Fruit fly (Drosophila melanogaster) whole organism, wandering third instar larva: ENCODE data around the gene gig.

ENCODE experiments used
- CG32264 ChIP-seq: fragments of 200-800 bp; sonication (Bioruptor generic); optimal IDR thresholded peaks from 2 replicates; lab custom pipeline; 2016; ENCODE audit warnings: missing biosample characterization, missing genetic modification characterization
- CrebA ChIP-seq: fragments of 200-800 bp; sonication (Bioruptor generic); optimal IDR thresholded peaks from 2 replicates; lab custom pipeline; 2016; ENCODE audit warnings: missing biosample characterization, mild to moderate bottlenecking, missing genetic modification characterization, borderline replicate concordance
- Hnf4 ChIP-seq: fragments of 200-800 bp; sonication (Bioruptor generic); optimal IDR thresholded peaks from 2 replicates; lab custom pipeline; 2016; ENCODE audit warnings: missing biosample characterization, mild to moderate bottlenecking, missing genetic modification characterization
- Jra ChIP-seq: sonication (Bioruptor generic); optimal IDR thresholded peaks from 2 replicates; lab custom pipeline; 2016; ENCODE audit warnings: missing biosample characterization, missing genetic modification characterization
- Myc ChIP-seq: fragments of >200 bp; optimal IDR thresholded peaks from 2 replicates; lab custom pipeline; 2017
- OdsH ChIP-seq: fragments of 200-800 bp; sonication (Bioruptor generic); optimal IDR thresholded peaks from 2 replicates; lab custom pipeline; 2016; ENCODE audit warnings: missing biosample characterization, mild to moderate bottlenecking, missing genetic modification characterization
- br ChIP-seq: fragments of 200-800 bp; sonication (Bioruptor generic); optimal IDR thresholded peaks from 2 replicates; lab custom pipeline; 2016; ENCODE audit warnings: missing biosample characterization, missing genetic modification characterization
- dmrt93B ChIP-seq: fragments of 200-800 bp; sonication (Bioruptor generic); optimal IDR thresholded peaks from 2 replicates; lab custom pipeline; 2018; ENCODE audit warnings: missing biosample characterization, mild to moderate bottlenecking, missing genetic modification characterization
- rgr ChIP-seq: fragments of 200-800 bp; sonication (Bioruptor generic); optimal IDR thresholded peaks from 3 replicates; lab custom pipeline; 2016; ENCODE audit warnings: missing biosample characterization, mild to moderate bottlenecking, missing genetic modification characterization
- sv ChIP-seq: fragments of 200-800 bp; sonication (Bioruptor generic); optimal IDR thresholded peaks from 3 replicates; lab custom pipeline; 2016; ENCODE audit warnings: missing biosample characterization, missing genetic modification characterization
- tai ChIP-seq: sonication (Bioruptor generic); optimal IDR thresholded peaks from 2 replicates; lab custom pipeline; 2016; ENCODE audit warnings: missing biosample characterization, missing genetic modification characterization
- usp ChIP-seq: fragments of >200 bp; optimal IDR thresholded peaks from 2 replicates; lab custom pipeline; 2017; ENCODE audit warnings: missing biosample characterization, missing genetic modification characterization

DNA sequence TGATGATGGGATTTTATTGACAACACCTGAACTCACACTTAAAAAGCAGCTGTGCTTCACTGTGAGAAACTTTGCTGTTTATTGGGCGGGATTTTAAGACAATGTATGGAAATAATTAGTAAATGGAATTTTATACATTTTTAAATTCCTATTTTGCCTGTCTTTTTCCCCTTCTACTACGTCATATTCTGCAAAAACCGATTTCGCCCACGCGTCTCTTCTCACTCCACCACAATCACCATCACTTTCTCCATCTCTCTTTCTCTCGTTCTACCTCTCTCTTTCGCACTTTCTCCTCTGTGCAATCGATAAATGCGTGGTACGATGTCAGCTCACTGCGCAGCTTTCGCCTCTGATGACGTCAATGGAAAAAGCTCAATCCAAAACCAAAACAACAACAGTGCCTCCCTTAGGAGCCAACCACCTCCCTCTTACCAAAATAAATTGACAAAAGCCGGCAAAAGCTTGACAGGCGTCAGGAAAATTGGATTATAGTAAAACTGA is 24.4 kb upstream of the gig start:
- TF ChIP-seq br (GFP tag; lab: Kevin White, UChicago) (no peak), usp (GFP tag; lab: Kevin White, UChicago) (no peak), Myc (lab: Kevin White, UChicago) (no peak), sv (no peak), CG32264 (GFP tag; lab: Kevin White, UChicago) (no peak), dmrt93B (GFP tag; lab: Kevin White, UChicago) (no peak), Hnf4 (GFP tag; lab: Kevin White, UChicago) (no peak), CrebA (GFP tag; lab: Kevin White, UChicago) (no peak), tai (GFP tag; lab: Kevin White, UChicago) (no peak), rgr (GFP tag; lab: Kevin White, UChicago) (no peak), Jra (no peak), OdsH (GFP tag; lab: Kevin White, UChicago) (no peak)
